Fruit fly (Drosophila melanogaster): ENCODE results near the gene CG7840.

CG7840 gene

dm6 chr2L:8305409-8305808 is at the start of gene CG7840:
Gene CG7840, plus strand, starts transcription at chr2L:8305586.
- TF ChIP-seq CG17801 (GFP tag; optimal IDR thresholded peaks at IDR 0.05; ENCODE audit: partially characterized antibody) = peak; percentile 33

- no peak for TF ChIP-seq CG17801 (GFP tag; optimal IDR thresholded peaks at IDR 0.05; ENCODE audit: partially characterized antibody)
These were observed 47.8 kb upstream of the CG7840 start, which contains the start of gene CG8086 for dm6 chr2L:8257401-8258266. Gene CG8086, minus strand, starts transcription at chr2L:8257502.

DNA sequence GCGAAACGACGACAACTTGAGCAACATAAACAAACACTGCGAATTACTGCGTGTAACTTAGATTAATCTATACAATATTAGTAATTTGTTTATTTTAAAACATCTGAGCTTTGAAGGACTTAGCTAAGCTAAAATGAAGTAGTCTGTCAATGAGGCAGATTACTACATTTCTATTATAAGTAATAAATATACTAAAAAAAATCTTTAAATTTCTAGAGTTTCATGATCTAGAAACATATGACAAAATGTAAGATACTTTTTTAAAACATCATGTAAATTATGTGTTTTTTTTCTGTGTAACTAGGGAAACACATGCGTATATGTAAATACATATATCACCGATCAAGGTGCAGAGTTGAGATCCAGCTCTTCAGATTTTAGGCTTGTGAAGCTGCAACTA is 39.2 kb upstream of the CG7840 start:
- no peak for TF ChIP-seq CG17801 (GFP tag; optimal IDR thresholded peaks at IDR 0.05; ENCODE audit: partially characterized antibody)

dm6 chr2L:8266670-8267435 is 38.5 kb upstream of the CG7840 start:
- no peak for TF ChIP-seq CG17801 (GFP tag; optimal IDR thresholded peaks at IDR 0.05; ENCODE audit: partially characterized antibody)

- TF ChIP-seq CG17801 (GFP tag; optimal IDR thresholded peaks at IDR 0.05; ENCODE audit: partially characterized antibody) = no peak
These were observed 36.7 kb upstream of the CG7840 start for dm6 chr2L:8268679-8269078.

DNA sequence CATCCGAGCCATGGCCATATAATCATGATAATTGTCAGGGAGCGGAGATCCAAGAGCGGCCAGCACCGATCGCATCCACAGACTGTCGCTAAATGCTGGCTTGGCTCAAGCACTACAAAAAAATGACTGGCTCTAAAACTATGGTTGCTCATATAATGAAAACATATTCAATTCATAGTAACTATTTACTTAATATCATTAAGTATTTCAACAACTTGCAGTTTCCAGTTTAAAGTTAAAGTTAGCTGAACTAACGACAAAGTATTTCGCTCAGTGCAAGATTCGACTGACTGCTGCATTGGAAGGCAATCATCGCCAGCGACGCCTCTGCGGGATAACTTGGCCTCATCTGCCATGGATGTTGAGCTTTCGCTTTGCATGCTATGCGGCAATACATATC is 34.5 kb upstream of the CG7840 start:
- TF ChIP-seq CG17801 (GFP tag; optimal IDR thresholded peaks at IDR 0.05; ENCODE audit: partially characterized antibody) = no peak

- no peak for TF ChIP-seq CG17801 (GFP tag; optimal IDR thresholded peaks at IDR 0.05; ENCODE audit: partially characterized antibody)
These were observed 31.3 kb upstream of the CG7840 start for dm6 chr2L:8274127-8274526.

DNA sequence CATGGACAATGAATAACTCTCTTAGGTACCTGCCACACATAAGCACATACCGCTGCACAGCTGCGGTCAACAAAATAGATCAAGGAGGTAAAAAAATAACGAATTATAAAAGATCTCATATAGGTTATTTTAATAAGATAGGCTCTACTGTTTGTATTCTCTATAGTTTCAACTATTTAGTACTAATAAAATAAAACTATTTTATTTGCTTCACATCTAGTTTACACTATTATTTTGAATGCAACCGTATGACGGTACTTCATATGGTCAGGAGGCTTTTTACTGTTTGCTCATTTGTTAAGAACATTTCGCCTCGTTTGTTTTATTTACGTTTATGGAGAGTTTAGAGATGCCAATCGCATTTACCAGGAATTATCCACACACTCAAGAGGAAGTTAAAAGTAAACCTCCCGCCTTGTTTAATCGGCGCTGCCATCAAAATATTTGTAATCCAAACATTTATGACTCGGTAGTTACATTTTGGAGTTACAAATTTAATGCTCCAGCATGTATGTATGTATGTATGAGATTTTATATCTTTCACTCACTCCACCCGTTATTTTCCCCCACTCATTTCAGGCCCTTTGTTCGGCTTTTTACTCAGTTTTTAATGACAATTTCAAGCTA is 30.3 kb upstream of the CG7840 start:
- peak; percentile 25 for TF ChIP-seq CG17801 (GFP tag; optimal IDR thresholded peaks at IDR 0.05; ENCODE audit: partially characterized antibody)

dm6 chr2L:8276287-8276686 is 29.1 kb upstream of the CG7840 start:
- TF ChIP-seq CG17801 (GFP tag; optimal IDR thresholded peaks at IDR 0.05; ENCODE audit: partially characterized antibody) = no peak

DNA sequence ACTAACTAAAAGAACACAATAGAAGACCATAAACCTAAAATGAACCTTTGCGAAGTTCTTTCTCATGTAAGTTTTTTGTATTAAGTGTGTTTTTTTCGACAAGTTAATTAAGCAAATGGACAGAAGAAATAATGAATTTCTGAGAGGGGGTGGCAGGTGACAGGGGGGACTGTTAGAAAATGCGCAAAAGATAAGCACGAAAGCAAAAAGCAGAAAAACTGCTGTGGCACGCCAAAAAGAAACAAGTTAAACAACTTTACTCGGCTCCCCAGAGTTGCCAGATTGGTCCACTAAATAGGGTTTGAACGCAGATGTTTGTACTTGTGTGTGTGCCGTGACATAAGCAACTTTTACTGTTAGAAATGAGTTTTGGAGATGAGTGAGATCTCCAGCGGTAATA is 28.5 kb upstream of the CG7840 start:
- TF ChIP-seq CG17801 (GFP tag; optimal IDR thresholded peaks at IDR 0.05; ENCODE audit: partially characterized antibody) = no peak

DNA sequence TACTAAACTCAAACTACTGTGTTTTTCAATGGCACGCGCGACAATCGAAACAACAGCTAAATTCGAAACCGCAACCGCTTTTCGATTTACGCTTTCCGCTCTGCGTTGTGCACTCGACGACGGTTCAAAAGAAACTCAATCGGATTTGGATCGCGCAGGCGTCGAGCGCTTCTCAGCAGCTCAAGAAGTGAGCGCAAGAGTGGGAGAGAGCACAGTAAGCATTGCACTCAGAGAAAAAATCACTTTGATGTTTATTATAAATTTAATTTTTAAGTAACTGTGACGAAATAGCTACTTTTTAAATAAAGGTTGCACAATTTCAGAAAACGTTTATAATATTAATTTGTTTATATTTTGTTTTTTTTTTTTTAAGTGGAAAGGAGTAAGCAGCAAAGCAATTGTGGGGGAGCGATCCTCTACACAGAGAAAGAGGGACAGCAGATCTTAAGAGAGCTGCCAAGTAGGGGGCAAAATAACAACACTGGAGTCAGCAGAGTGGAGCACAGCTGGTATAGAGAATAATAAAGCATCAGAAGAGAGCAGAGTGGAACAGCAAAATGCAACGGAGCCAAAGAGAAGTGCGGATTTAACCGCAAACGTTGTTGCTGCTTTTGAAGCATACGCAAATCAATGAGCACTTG is 27.7 kb upstream of the CG7840 start:
- peak; percentile 95 for TF ChIP-seq CG17801 (GFP tag; optimal IDR thresholded peaks at IDR 0.05; ENCODE audit: partially characterized antibody)

- TF ChIP-seq CG17801 (GFP tag; optimal IDR thresholded peaks at IDR 0.05; ENCODE audit: partially characterized antibody) = no peak
These were observed 25.9 kb upstream of the CG7840 start for dm6 chr2L:8279400-8280065.

- no peak for TF ChIP-seq CG17801 (GFP tag; optimal IDR thresholded peaks at IDR 0.05; ENCODE audit: partially characterized antibody)
These were observed 25.2 kb upstream of the CG7840 start for dm6 chr2L:8280225-8280624.

- TF ChIP-seq CG17801 (GFP tag; optimal IDR thresholded peaks at IDR 0.05; ENCODE audit: partially characterized antibody) = no peak
These were observed 23.5 kb upstream of the CG7840 start for dm6 chr2L:8281872-8282271.
